Worm (Caenorhabditis elegans) whole organism, young adult: Measurements from ENCODE around the gene bpl-1.

Source experiments
- ama-1 ChIP-seq, 3 experiments: fragments of 150-350 bp in 1 of 3; sonication (generic microtip) in 2 of 3; optimal IDR thresholded peaks; 2 replicates each; lab custom pipeline; 2014 to 2018; ENCODE audit warnings: missing biosample characterization in 2 of 3, missing genetic modification characterization in 2 of 3, missing genetic modification reagents in 2 of 3
- atf-7 ChIP-seq: sonication (generic microtip); optimal IDR thresholded peaks from 2 replicates; lab custom pipeline; 2017; ENCODE audit warnings: mild to moderate bottlenecking, missing genetic modification characterization, missing compliant biosample characterization
- him-1 ChIP-seq: sonication (generic microtip); optimal IDR thresholded peaks from 2 replicates; lab custom pipeline; 2016; ENCODE audit warnings: missing genotype, missing genetic modification reagents, missing genetic modification characterization, missing compliant biosample characterization
- unc-62 ChIP-seq: fragments of 150-350 bp; optimal IDR thresholded peaks from 2 replicates; lab custom pipeline; 2014; ENCODE audit warnings: missing biosample characterization, missing genetic modification reagents, missing genetic modification characterization

DNA sequence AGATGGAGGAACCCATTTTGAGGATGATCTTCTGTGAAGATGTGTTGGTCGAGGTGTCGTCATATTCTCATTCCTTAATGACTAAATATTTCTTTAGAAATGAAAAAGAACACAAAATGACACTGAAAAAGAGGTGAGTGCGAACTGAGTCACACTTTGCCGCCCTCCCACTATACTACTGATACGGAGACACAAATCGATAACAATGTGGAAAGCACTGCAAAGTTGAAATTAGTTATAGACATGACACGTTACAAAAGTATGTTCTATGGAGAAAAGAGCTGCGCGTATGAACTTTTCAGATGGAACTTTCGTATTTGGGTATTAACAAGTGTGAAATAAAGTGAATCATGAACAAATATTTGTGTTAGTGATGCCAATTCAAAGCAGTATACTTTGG, 29.8 kb upstream of the bpl-1 start, which contains the start of gene tat-4:
- TF ChIP-seq ama-1 (optimal IDR thresholded peaks at IDR 0.05; lab: Kevin White, UChicago) (no peak), ama-1 (GFP tag; optimal IDR thresholded peaks at IDR 0.05; lab: Kevin White, UChicago) (no peak), unc-62 (GFP tag; lab: Kevin White, UChicago) (no peak), him-1 (tag; lab: Kevin White, UChicago) (no peak), atf-7 (tag; lab: Kevin White, UChicago) (no peak)
